Fruit fly (Drosophila melanogaster) whole organism, embryonic: Measurements from ENCODE around the gene aru.

ENCODE experiments used
- Antp ChIP-seq: fragments of 200-800 bp; sonication (Bioruptor generic); optimal IDR thresholded peaks from 3 replicates; lab custom pipeline; 2016; ENCODE audit warnings: missing biosample characterization, missing genetic modification characterization
- Atf3 ChIP-seq: fragments of 200-800 bp; sonication (Bioruptor generic); optimal IDR thresholded peaks from 3 replicates; lab custom pipeline; 2016; ENCODE audit warnings: missing biosample characterization, missing genetic modification characterization
- B-H2 ChIP-seq: fragments of 200-800 bp; sonication (Bioruptor generic); optimal IDR thresholded peaks from 2 replicates; lab custom pipeline; 2018; ENCODE audit warnings: missing biosample characterization, mild to moderate bottlenecking, missing genetic modification characterization
- CG10209 ChIP-seq: fragments of 200-800 bp; sonication (Bioruptor generic); optimal IDR thresholded peaks from 3 replicates; lab custom pipeline; 2017; ENCODE audit warnings: missing biosample characterization, mild to moderate bottlenecking, missing genetic modification characterization, missing genetic modification reagents
- CG10654 ChIP-seq: fragments of 200-800 bp; sonication (Bioruptor generic); optimal IDR thresholded peaks from 2 replicates; lab custom pipeline; 2016; ENCODE audit warnings: missing biosample characterization, missing genetic modification characterization
- CG12219 ChIP-seq: fragments of 200-800 bp; sonication (Bioruptor generic); optimal IDR thresholded peaks from 3 replicates; lab custom pipeline; 2018; ENCODE audit warnings: missing biosample characterization, mild to moderate bottlenecking, missing genetic modification characterization
- CG14014 ChIP-seq: fragments of 200-800 bp; sonication (Bioruptor generic); IDR thresholded peaks from 2 replicates; pipeline ENCODE4 v1.3.6; 2022; ENCODE audit warnings: missing biosample characterization, missing genetic modification characterization
- CG15514 ChIP-seq: fragments of 200-800 bp; sonication (Bioruptor generic); optimal IDR thresholded peaks from 3 replicates; lab custom pipeline; 2017; ENCODE audit warnings: missing biosample characterization, missing genetic modification characterization, mild to moderate bottlenecking, moderate library complexity, missing genetic modification reagents
- CG1603 ChIP-seq: fragments of 200-800 bp; sonication (Bioruptor generic); optimal IDR thresholded peaks from 2 replicates; lab custom pipeline; 2019; ENCODE audit warnings: missing biosample characterization, mild to moderate bottlenecking, missing genetic modification characterization, moderate library complexity
- CG17186 ChIP-seq: fragments of 200-800 bp; sonication (Bioruptor generic); optimal IDR thresholded peaks from 3 replicates; lab custom pipeline; 2017; ENCODE audit warnings: missing biosample characterization, missing genetic modification reagents, missing genetic modification characterization
- CG2678 ChIP-seq: fragments of 200-800 bp; sonication (Bioruptor generic); optimal IDR thresholded peaks from 3 replicates; lab custom pipeline; 2019; ENCODE audit warnings: missing biosample characterization, mild to moderate bottlenecking, missing genetic modification characterization, moderate library complexity
- CG3163 ChIP-seq: fragments of 200-800 bp; sonication (Bioruptor generic); optimal IDR thresholded peaks from 3 replicates; lab custom pipeline; 2016; ENCODE audit warnings: missing biosample characterization, missing genetic modification characterization
- CG32532 ChIP-seq: fragments of 200-800 bp; sonication (Bioruptor generic); IDR thresholded peaks from 2 replicates; pipeline ENCODE4 v1.3.6; 2022; ENCODE audit warnings: missing biosample characterization, missing genetic modification characterization
- CG34224 ChIP-seq: fragments of 200-800 bp; sonication (Bioruptor generic); IDR thresholded peaks from 3 replicates; pipeline ENCODE4 v1.3.6; 2022; ENCODE audit warnings: missing biosample characterization, missing genetic modification characterization; ENCODE audit not compliant: partially characterized antibody
- CG6791 ChIP-seq: fragments of 200-800 bp; sonication (Bioruptor generic); IDR thresholded peaks from 3 replicates; pipeline ENCODE4 v1.3.6; 2022; ENCODE audit warnings: missing biosample characterization, missing genetic modification characterization; ENCODE audit not compliant: partially characterized antibody
- CG8388 ChIP-seq: fragments of 200-800 bp; sonication (Bioruptor generic); optimal IDR thresholded peaks from 2 replicates; lab custom pipeline; 2019; ENCODE audit warnings: missing biosample characterization, mild to moderate bottlenecking, missing genetic modification characterization, moderate library complexity
- CG8924 ChIP-seq: fragments of 200-800 bp; optimal IDR thresholded peaks from 3 replicates; lab custom pipeline; 2019; ENCODE audit warnings: missing biosample characterization, mild to moderate bottlenecking, missing genetic modification characterization, moderate library complexity
- D19A ChIP-seq: fragments of 200-800 bp; optimal IDR thresholded peaks from 3 replicates; lab custom pipeline; 2019; ENCODE audit warnings: missing biosample characterization, mild to moderate bottlenecking, missing genetic modification characterization, moderate library complexity
- Dad ChIP-seq: fragments of 200-800 bp; sonication (Bioruptor generic); optimal IDR thresholded peaks from 3 replicates; lab custom pipeline; 2016; ENCODE audit warnings: missing biosample characterization, missing genetic modification characterization
- Dip2 ChIP-seq: fragments of 200-800 bp; sonication (Bioruptor generic); IDR thresholded peaks from 2 replicates; pipeline ENCODE4 v1.3.6; 2022; ENCODE audit warnings: missing biosample characterization, missing genetic modification characterization
- Elba2 ChIP-seq: fragments of 200-800 bp; sonication (Bioruptor generic); optimal IDR thresholded peaks from 3 replicates; lab custom pipeline; 2016; ENCODE audit warnings: missing biosample characterization, missing genetic modification characterization
- Ets65A ChIP-seq: fragments of 200-800 bp; sonication (Bioruptor generic); peaks from one replicate; lab custom pipeline; 2016; ENCODE audit warnings: missing biosample characterization, missing genetic modification characterization
- HmgD ChIP-seq: fragments of 200-800 bp; sonication (Bioruptor generic); optimal IDR thresholded peaks from 3 replicates; lab custom pipeline; 2016; ENCODE audit warnings: missing biosample characterization, missing genetic modification characterization
- Hr3 ChIP-seq: fragments of 200-800 bp; sonication (Bioruptor generic); optimal IDR thresholded peaks from 3 replicates; lab custom pipeline; 2016; ENCODE audit warnings: missing biosample characterization, missing genetic modification characterization
- Med ChIP-seq: fragments of 200-800 bp; sonication (Bioruptor generic); peaks from one replicate; lab custom pipeline; 2016; ENCODE audit warnings: missing biosample characterization, missing genetic modification characterization, mild to moderate bottlenecking, inconsistent platforms, moderate library complexity
- Meics ChIP-seq: fragments of 200-800 bp; sonication (Bioruptor generic); optimal IDR thresholded peaks from 2 replicates; lab custom pipeline; 2017; ENCODE audit warnings: missing biosample characterization, mild to moderate bottlenecking, missing genetic modification characterization
- Mrtf ChIP-seq: fragments of 200-800 bp; sonication (Bioruptor generic); IDR thresholded peaks from 3 replicates; pipeline ENCODE4 v1.3.6; 2022; ENCODE audit warnings: missing biosample characterization, missing genetic modification characterization
- aop ChIP-seq: fragments of 200-800 bp; sonication (Bioruptor generic); IDR thresholded peaks from 2 replicates; pipeline ENCODE4 v1.3.6; 2022; ENCODE audit warnings: missing biosample characterization, missing genetic modification characterization
- ara ChIP-seq: fragments of 200-800 bp; sonication (Bioruptor generic); IDR thresholded peaks from 2 replicates; pipeline ENCODE4 v1.3.6; 2022; ENCODE audit warnings: missing biosample characterization, missing genetic modification characterization
- ase ChIP-seq: fragments of 200-800 bp; sonication (Bioruptor generic); IDR thresholded peaks from 3 replicates; pipeline ENCODE4 v1.3.6; 2022; ENCODE audit warnings: missing biosample characterization, missing genetic modification characterization
- bbx ChIP-seq: fragments of 200-800 bp; sonication (Bioruptor generic); IDR thresholded peaks from 2 replicates; pipeline ENCODE4 v1.3.6; 2022; ENCODE audit warnings: missing biosample characterization, missing genetic modification characterization; ENCODE audit not compliant: partially characterized antibody
- cad ChIP-seq: fragments of >200 bp; optimal IDR thresholded peaks from 2 replicates; lab custom pipeline; 2017; ENCODE audit warnings: missing biosample characterization, missing genetic modification characterization
- dm ChIP-seq: fragments of 200-800 bp; sonication (Bioruptor generic); optimal IDR thresholded peaks from 3 replicates; lab custom pipeline; 2016; ENCODE audit warnings: missing biosample characterization, missing genetic modification characterization
- fd3F ChIP-seq: fragments of 200-800 bp; sonication (Bioruptor generic); optimal IDR thresholded peaks from 2 replicates; lab custom pipeline; 2018; ENCODE audit warnings: missing biosample characterization, mild to moderate bottlenecking, missing genetic modification characterization, moderate library complexity
- fd64A ChIP-seq: fragments of 200-800 bp; sonication (Bioruptor generic); optimal IDR thresholded peaks from 3 replicates; lab custom pipeline; 2018; ENCODE audit warnings: missing biosample characterization, mild to moderate bottlenecking, missing genetic modification characterization
- fd96Cb ChIP-seq: fragments of 200-800 bp; sonication (Bioruptor generic); optimal IDR thresholded peaks from 2 replicates; lab custom pipeline; 2018; ENCODE audit warnings: missing biosample characterization, mild to moderate bottlenecking, missing genetic modification characterization, moderate library complexity
- fru ChIP-seq: fragments of >200 bp; optimal IDR thresholded peaks from 2 replicates; lab custom pipeline; 2017
- grau ChIP-seq: fragments of 200-800 bp; optimal IDR thresholded peaks from 3 replicates; lab custom pipeline; 2019; ENCODE audit warnings: missing biosample characterization, mild to moderate bottlenecking, missing genetic modification characterization, moderate library complexity
- gsb-n ChIP-seq: fragments of 200-800 bp; sonication (Bioruptor generic); optimal IDR thresholded peaks from 3 replicates; lab custom pipeline; 2018; ENCODE audit warnings: missing biosample characterization, mild to moderate bottlenecking, missing genetic modification characterization
- h ChIP-seq: fragments of >200 bp; optimal IDR thresholded peaks from 2 replicates; lab custom pipeline; 2017
- jumu ChIP-seq: fragments of 200-800 bp; sonication (Bioruptor generic); optimal IDR thresholded peaks from 3 replicates; lab custom pipeline; 2016; ENCODE audit warnings: missing biosample characterization, missing genetic modification characterization
- kay ChIP-seq: fragments of 200-800 bp; sonication (Bioruptor generic); optimal IDR thresholded peaks from 2 replicates; lab custom pipeline; 2016; ENCODE audit warnings: missing biosample characterization, missing genetic modification characterization
- lilli ChIP-seq: fragments of 200-800 bp; sonication (Bioruptor generic); optimal IDR thresholded peaks from 3 replicates; lab custom pipeline; 2016; ENCODE audit warnings: missing biosample characterization, missing genetic modification characterization
- lola ChIP-seq, 3 experiments: fragments of >200 bp in 2 of 3; fragments of 200-800 bp in 1 of 3; sonication (Bioruptor generic) in 1 of 3; optimal IDR thresholded peaks; 2 replicates each; lab custom pipeline; 2017 to 2019; ENCODE audit warnings: missing biosample characterization in 3 of 3, missing genetic modification characterization in 3 of 3, mild to moderate bottlenecking in 1 of 3, moderate library complexity in 1 of 3
- mam ChIP-seq: fragments of 200-800 bp; sonication (Bioruptor generic); optimal IDR thresholded peaks from 3 replicates; lab custom pipeline; 2016; ENCODE audit warnings: missing biosample characterization, missing genetic modification characterization
- mld ChIP-seq: fragments of 200-800 bp; sonication (Bioruptor generic); IDR thresholded peaks from 3 replicates; pipeline ENCODE4 v1.3.6; 2022; ENCODE audit warnings: missing biosample characterization, missing genetic modification characterization; ENCODE audit not compliant: partially characterized antibody
- p53 ChIP-seq: fragments of 200-800 bp; sonication (Bioruptor generic); optimal IDR thresholded peaks from 2 replicates; lab custom pipeline; 2016; ENCODE audit warnings: missing biosample characterization, missing genetic modification characterization
- pita ChIP-seq: fragments of 200-800 bp; sonication (Bioruptor generic); optimal IDR thresholded peaks from 2 replicates; lab custom pipeline; 2017; ENCODE audit warnings: missing biosample characterization, mild to moderate bottlenecking, missing genetic modification characterization
- salm ChIP-seq: fragments of 200-800 bp; sonication (Bioruptor generic); optimal IDR thresholded peaks from 2 replicates; lab custom pipeline; 2018; ENCODE audit warnings: missing biosample characterization, mild to moderate bottlenecking, missing genetic modification characterization
- scrt ChIP-seq: fragments of 200-800 bp; sonication (Bioruptor generic); optimal IDR thresholded peaks from 2 replicates; lab custom pipeline; 2018; ENCODE audit warnings: missing biosample characterization, mild to moderate bottlenecking, missing genetic modification characterization, moderate library complexity
- sens ChIP-seq: fragments of 200-800 bp; sonication (Bioruptor generic); peaks from one replicate; lab custom pipeline; 2016; ENCODE audit warnings: missing biosample characterization, missing genetic modification characterization
- sug ChIP-seq: fragments of 200-800 bp; optimal IDR thresholded peaks from 2 replicates; lab custom pipeline; 2019; ENCODE audit warnings: missing biosample characterization, mild to moderate bottlenecking, missing genetic modification characterization, moderate library complexity

aru gene

DNA sequence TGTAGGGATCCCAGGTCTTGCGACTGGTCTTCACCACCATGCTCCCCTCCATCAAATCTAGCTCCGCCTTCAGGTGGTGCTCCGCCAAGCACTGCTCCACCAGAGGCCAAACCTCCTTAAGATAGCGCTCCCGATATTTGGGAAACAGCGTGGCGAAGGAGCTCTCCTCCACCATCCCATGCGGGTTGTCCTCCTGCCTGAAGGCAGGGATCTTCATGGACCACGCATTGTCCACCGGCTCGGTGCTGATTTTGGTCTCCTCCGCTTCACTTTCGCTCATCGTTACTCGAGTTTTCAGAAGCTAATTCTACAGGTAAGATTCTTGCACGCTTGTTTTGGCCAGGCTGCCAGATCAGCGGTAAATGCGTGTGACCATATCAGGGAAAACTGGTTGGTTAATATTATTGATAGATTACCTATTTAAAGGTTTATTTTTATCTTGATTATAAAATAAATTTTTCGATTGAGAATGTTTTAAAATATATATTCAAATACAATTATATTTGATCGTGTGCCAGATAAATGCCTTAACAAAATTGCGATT is 1.4 kb upstream of the aru start, which contains the start of gene dbe (continued):
- TF ChIP-seq Elba2 (GFP tag; lab: Kevin White, UChicago) (no peak), CG34224 (no peak), aop (GFP tag; lab: Robert Waterston, UW) (no peak), fru (lab: Kevin White, UChicago) (no peak), B-H2 (no peak), CG1603 (peak; percentile 34), CG8924 (tag; lab: Kevin White, UChicago) (no peak), ase (GFP tag; lab: Robert Waterston, UW) (no peak), fd3F (GFP tag; lab: Kevin White, UChicago) (no peak), dm (GFP tag; lab: Kevin White, UChicago) (peak; percentile 73), CG10654 (GFP tag; lab: Kevin White, UChicago) (no peak), lola (GFP tag; optimal IDR thresholded peaks at IDR 0.05; lab: Kevin White, UChicago) (peak in 1 of 3 experiments; percentile 3), fd64A (no peak), p53 (no peak), Dad (no peak), jumu (GFP tag; lab: Kevin White, UChicago) (no peak), scrt (GFP tag; lab: Kevin White, UChicago) (peak; percentile 57), bbx (GFP tag; lab: Robert Waterston, UW) (0 out of 2 replicates have a peak, but pooled peaks have one; percentile 26), Hr3 (GFP tag; lab: Kevin White, UChicago) (peak; percentile 8), CG2678 (tag; lab: Kevin White, UChicago) (peak; percentile 28), grau (tag; lab: Kevin White, UChicago) (peak; percentile 37), CG8388 (GFP tag; lab: Kevin White, UChicago) (no peak), salm (tag; lab: Kevin White, UChicago) (no peak), CG14014 (GFP tag; lab: Robert Waterston, UW) (peak; percentile 33; the same call in 1 of the 2 replicates), D19A (no peak), CG15514 (GFP tag; lab: Kevin White, UChicago) (peak; percentile 6), mld (GFP tag; lab: Robert Waterston, UW) (no peak), CG3163 (GFP tag; lab: Kevin White, UChicago) (no peak), Mrtf (GFP tag; lab: Robert Waterston, UW) (no peak), sug (tag; lab: Kevin White, UChicago) (peak; percentile 46), CG17186 (no peak), kay (no peak), Atf3 (GFP tag; lab: Kevin White, UChicago) (no peak), CG32532 (GFP tag; lab: Robert Waterston, UW) (0 out of 2 replicates have a peak, but pooled peaks have one; percentile 18), Dip2 (GFP tag; lab: Robert Waterston, UW) (no peak)

DNA sequence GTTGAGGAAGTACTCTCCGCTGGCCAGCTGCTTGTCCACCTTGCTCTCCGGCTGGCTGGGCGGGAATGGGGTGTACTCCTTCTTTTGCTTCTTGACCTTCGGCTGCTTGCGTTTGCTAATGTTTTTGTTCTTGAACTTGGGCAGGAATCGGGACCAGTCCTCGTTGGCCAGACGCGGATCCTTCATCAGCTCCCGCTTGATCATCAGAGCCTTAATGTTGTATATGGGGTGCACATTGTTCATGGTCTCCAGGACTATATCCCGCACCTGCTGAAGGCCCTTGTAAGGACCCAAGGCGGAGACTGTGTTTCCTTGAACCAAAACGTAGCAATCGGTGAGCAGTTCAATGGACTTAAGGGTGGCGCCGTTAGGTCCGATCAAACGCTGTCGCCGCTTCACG is 807 bp upstream of the aru start:
- TF ChIP-seq mam (no peak), Ets65A (GFP tag; lab: Kevin White, UChicago) (peak; percentile 76), Antp (GFP tag; lab: Kevin White, UChicago) (no peak), CG6791 (0 out of 3 replicates have a peak, but pooled peaks have one; percentile 9), cad (GFP tag; lab: Kevin White, UChicago) (no peak), Med (GFP tag; lab: Kevin White, UChicago) (peak; percentile 62), CG10209 (GFP tag; lab: Kevin White, UChicago) (no peak), bbx (GFP tag; lab: Robert Waterston, UW) (no peak), CG2678 (tag; lab: Kevin White, UChicago) (no peak), lilli (GFP tag; lab: Kevin White, UChicago) (no peak), fd96Cb (tag; lab: Kevin White, UChicago) (no peak), pita (GFP tag; lab: Kevin White, UChicago) (no peak), CG32532 (GFP tag; lab: Robert Waterston, UW) (no peak), ara (GFP tag; lab: Robert Waterston, UW) (no peak), HmgD (GFP tag; lab: Kevin White, UChicago) (no peak), CG12219 (GFP tag; lab: Kevin White, UChicago) (no peak), gsb-n (no peak), sens (peak; percentile 65), Meics (GFP tag; lab: Kevin White, UChicago) (no peak), h (lab: Kevin White, UChicago) (no peak)
